Worm (Caenorhabditis elegans) whole organism, early embryonic: ENCODE measurements around the gene srsx-30.

Source experiments
- B0310.2 ChIP-seq: sonication (generic microtip); optimal IDR thresholded peaks from 2 replicates; lab custom pipeline; 2016; ENCODE audit warnings: mild to moderate bottlenecking, missing genetic modification characterization, missing compliant biosample characterization
- F13C5.2 ChIP-seq: sonication (generic microtip); optimal IDR thresholded peaks from 2 replicates; lab custom pipeline; 2017; ENCODE audit warnings: mild to moderate bottlenecking, missing genetic modification characterization, inconsistent platforms, missing compliant biosample characterization
- aly-1 ChIP-seq: sonication (generic microtip); optimal IDR thresholded peaks from 2 replicates; lab custom pipeline; 2016; ENCODE audit warnings: missing genetic modification characterization, missing compliant biosample characterization
- ama-1 ChIP-seq: fragments of 150-350 bp; optimal IDR thresholded peaks from 2 replicates; lab custom pipeline; 2014
- ceh-13 ChIP-seq: fragments of 200-800 bp; sonication (Bioruptor generic); optimal IDR thresholded peaks from 2 replicates; lab custom pipeline; 2018; ENCODE audit warnings: mild to moderate bottlenecking, missing genetic modification characterization, missing compliant biosample characterization
- ceh-36 ChIP-seq: sonication (generic microtip); optimal IDR thresholded peaks from 2 replicates; lab custom pipeline; 2016; ENCODE audit warnings: missing genetic modification characterization, inconsistent platforms, missing compliant biosample characterization
- ets-7 ChIP-seq: sonication (generic microtip); optimal IDR thresholded peaks from 2 replicates; lab custom pipeline; 2016; ENCODE audit warnings: missing genotype, missing genetic modification characterization, missing compliant biosample characterization
- flt-1 ChIP-seq: fragments of 200-800 bp; sonication (Bioruptor generic); IDR thresholded peaks from 2 replicates; pipeline ENCODE4 v1.3.6; 2022; ENCODE audit warnings: missing genetic modification characterization, missing compliant biosample characterization
- hmbx-1 ChIP-seq: sonication (generic microtip); optimal IDR thresholded peaks from 2 replicates; lab custom pipeline; 2016; ENCODE audit warnings: mild to moderate bottlenecking, missing genetic modification characterization, missing compliant biosample characterization
- hmg-4 ChIP-seq: fragments of 200-800 bp; sonication (Bioruptor generic); optimal IDR thresholded peaks from 2 replicates; lab custom pipeline; 2018; ENCODE audit warnings: mild to moderate bottlenecking, missing genetic modification characterization, missing compliant biosample characterization
- hnd-1 ChIP-seq: sonication (generic microtip); optimal IDR thresholded peaks from 2 replicates; lab custom pipeline; 2016; ENCODE audit warnings: missing genetic modification characterization, missing compliant biosample characterization
- pes-1 ChIP-seq: fragments of 200-800 bp; sonication (Bioruptor generic); IDR thresholded peaks from 2 replicates; pipeline ENCODE4 v1.3.6; 2022; ENCODE audit warnings: missing genetic modification reagents, missing genetic modification characterization, missing compliant biosample characterization
- scrt-1 ChIP-seq: fragments of 200-800 bp; sonication (Bioruptor generic); IDR thresholded peaks from 2 replicates; pipeline ENCODE4 v1.3.6; 2022; ENCODE audit warnings: missing genetic modification characterization, missing compliant biosample characterization
- sea-1 ChIP-seq: fragments of 200-800 bp; sonication (Bioruptor generic); conservative IDR thresholded peaks from 2 replicates; pipeline ENCODE4 v1.3.6; 2022; ENCODE audit warnings: missing genetic modification characterization, missing compliant biosample characterization
- tbx-11 ChIP-seq: fragments of 200-800 bp; sonication (Bioruptor generic); IDR thresholded peaks from 2 replicates; pipeline ENCODE4 v1.3.6; 2022; ENCODE audit warnings: missing genetic modification characterization, missing compliant biosample characterization
- tbx-37 ChIP-seq: fragments of 200-800 bp; sonication (Bioruptor generic); conservative IDR thresholded peaks from 2 replicates; pipeline ENCODE4 v1.3.6; 2022; ENCODE audit warnings: missing genetic modification reagents, missing genetic modification characterization, missing compliant biosample characterization
- tra-4 ChIP-seq: sonication (generic microtip); optimal IDR thresholded peaks from 2 replicates; lab custom pipeline; 2017; ENCODE audit warnings: missing genetic modification characterization, missing compliant biosample characterization

srsx-30 gene

DNA sequence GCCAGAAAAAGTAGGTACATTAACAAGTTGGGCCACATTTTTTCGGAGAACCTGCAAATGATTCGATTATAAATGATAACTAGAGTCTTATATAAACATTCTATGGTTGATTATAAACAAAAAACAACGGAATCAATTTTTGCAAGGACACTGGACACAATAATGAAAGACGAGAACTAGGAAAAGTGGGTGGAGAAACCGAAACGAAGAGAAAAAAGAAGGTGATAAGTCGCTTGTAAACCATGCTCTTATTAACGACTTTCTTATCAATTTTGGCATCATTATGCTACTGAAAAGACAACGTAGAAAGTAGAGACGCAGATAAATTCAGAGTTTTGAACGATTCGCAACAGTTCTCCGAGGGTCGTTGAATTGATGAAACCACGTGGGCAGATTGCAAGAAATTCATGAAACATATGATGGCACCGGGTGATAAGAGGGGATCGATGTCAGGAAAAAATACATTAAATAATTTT is 31.5 kb downstream of the srsx-30 start, which contains the start of gene ZK856.5:
Gene ZK856.5, minus strand, starts transcription at position 51 of the 476 bp plus-strand sequence.
- TF ChIP-seq ceh-36 (tag; lab: Kevin White, UChicago) (no peak), B0310.2 (no peak), tbx-11 (no peak), flt-1 (GFP tag; lab: Robert Waterston, UW) (no peak), tbx-37 (GFP tag; lab: Robert Waterston, UW) (no peak), pes-1 (GFP tag; lab: Robert Waterston, UW) (no peak), hmg-4 (GFP tag; lab: Kevin White, UChicago) (no peak), F13C5.2 (tag; lab: Kevin White, UChicago) (no peak), hnd-1 (tag; lab: Kevin White, UChicago) (no peak), scrt-1 (GFP tag; lab: Robert Waterston, UW) (no peak)

DNA sequence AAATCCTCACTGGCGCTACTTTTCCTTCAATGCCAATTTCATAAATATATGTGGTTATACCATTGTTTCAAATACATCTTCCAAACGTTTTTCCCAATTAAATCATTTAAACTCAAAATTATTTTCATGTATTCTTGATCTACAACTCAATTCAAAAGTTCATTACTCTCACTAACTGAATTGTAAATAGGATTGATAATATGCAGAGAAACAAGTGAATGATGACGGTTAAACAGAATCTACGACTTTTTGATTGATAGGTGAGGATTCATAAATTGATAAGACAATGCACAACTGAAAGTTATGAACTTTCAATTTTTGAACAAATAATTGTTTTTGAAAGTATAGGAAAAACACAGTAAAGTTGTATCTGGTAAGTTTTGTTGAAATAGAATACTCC is 32.6 kb downstream of the srsx-30 start:
- TF ChIP-seq tbx-11 = no peak
- TF ChIP-seq tbx-37 (GFP tag; lab: Robert Waterston, UW) = no peak
- no peak for TF ChIP-seq scrt-1 (GFP tag; lab: Robert Waterston, UW)
- no peak for TF ChIP-seq tra-4 (tag; lab: Kevin White, UChicago)
- TF ChIP-seq ceh-13 (GFP tag; lab: Kevin White, UChicago) = no peak
- TF ChIP-seq B0310.2 = no peak
- TF ChIP-seq flt-1 (GFP tag; lab: Robert Waterston, UW) = no peak
- no peak for TF ChIP-seq hmg-4 (GFP tag; lab: Kevin White, UChicago)
- TF ChIP-seq hmbx-1 = no peak
- no peak for TF ChIP-seq ets-7
- TF ChIP-seq sea-1 (GFP tag; lab: Robert Waterston, UW) = no peak
- no peak for TF ChIP-seq pes-1 (GFP tag; lab: Robert Waterston, UW)
- no peak for TF ChIP-seq F13C5.2 (tag; lab: Kevin White, UChicago)
- TF ChIP-seq hnd-1 (tag; lab: Kevin White, UChicago) = no peak

DNA sequence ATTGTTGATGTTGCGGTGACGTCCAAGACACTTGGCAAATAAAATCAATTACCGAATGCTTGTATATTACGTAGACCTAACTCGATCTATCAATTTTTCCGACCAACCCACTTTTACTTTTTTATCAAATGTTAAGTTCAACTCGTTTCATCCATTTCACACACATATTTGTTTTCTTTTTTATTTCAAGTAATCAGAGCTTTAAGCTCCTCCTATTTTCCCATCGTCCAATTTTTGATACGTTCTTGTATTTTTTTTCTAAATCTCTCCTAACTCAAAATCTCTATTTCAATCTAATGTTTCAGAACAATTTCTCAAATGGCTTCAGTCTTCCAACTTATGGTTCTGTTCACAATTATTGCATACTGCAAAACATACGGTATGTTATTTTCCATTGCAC is 39.8 kb downstream of the srsx-30 start, which contains the start of gene ZK856.6:
Gene ZK856.6, plus strand, starts transcription at position 301 of the 400 bp plus-strand sequence.
- TF ChIP-seq ets-7 (no peak), scrt-1 (GFP tag; lab: Robert Waterston, UW) (no peak), F13C5.2 (tag; lab: Kevin White, UChicago) (no peak), sea-1 (GFP tag; lab: Robert Waterston, UW) (no peak), pes-1 (GFP tag; lab: Robert Waterston, UW) (no peak), ama-1 (no peak), hmg-4 (GFP tag; lab: Kevin White, UChicago) (no peak), hnd-1 (tag; lab: Kevin White, UChicago) (no peak), ceh-13 (GFP tag; lab: Kevin White, UChicago) (no peak), B0310.2 (no peak), tbx-11 (no peak), ceh-36 (tag; lab: Kevin White, UChicago) (no peak), hmbx-1 (no peak), aly-1 (tag; lab: Kevin White, UChicago) (no peak), tra-4 (tag; lab: Kevin White, UChicago) (no peak), flt-1 (GFP tag; lab: Robert Waterston, UW) (no peak), tbx-37 (GFP tag; lab: Robert Waterston, UW) (no peak)

DNA sequence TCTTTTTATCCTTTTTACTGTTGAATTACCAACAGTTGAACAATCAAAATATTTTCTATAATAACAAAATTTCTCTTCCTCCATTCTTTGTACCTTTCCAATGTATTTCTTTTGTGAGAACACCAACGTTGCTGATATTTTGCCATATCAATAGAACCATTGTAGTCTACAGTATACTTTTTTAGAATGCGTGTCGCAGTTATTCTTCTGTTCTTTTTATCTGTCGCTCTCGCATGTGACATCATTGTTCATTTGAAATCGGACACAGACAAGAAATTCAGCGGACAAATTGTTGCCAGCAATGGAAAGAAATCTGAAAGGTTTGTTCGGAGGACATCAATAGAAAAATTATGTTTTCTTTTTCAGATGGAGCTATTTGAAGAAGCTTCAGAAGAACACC is 43.3 kb downstream of the srsx-30 start, which contains the start of gene ZK856.7:
Gene ZK856.7, plus strand, starts transcription at position 186 of the 400 bp plus-strand sequence.
- no peak for TF ChIP-seq hmg-4 (GFP tag; lab: Kevin White, UChicago)
- TF ChIP-seq ets-7 = no peak
- TF ChIP-seq flt-1 (GFP tag; lab: Robert Waterston, UW) = no peak
- no peak for TF ChIP-seq ama-1
- TF ChIP-seq hnd-1 (tag; lab: Kevin White, UChicago) = no peak
- TF ChIP-seq sea-1 (GFP tag; lab: Robert Waterston, UW) = no peak
- no peak for TF ChIP-seq scrt-1 (GFP tag; lab: Robert Waterston, UW)
- TF ChIP-seq tbx-37 (GFP tag; lab: Robert Waterston, UW) = no peak
- no peak for TF ChIP-seq F13C5.2 (tag; lab: Kevin White, UChicago)
- TF ChIP-seq pes-1 (GFP tag; lab: Robert Waterston, UW) = no peak

DNA sequence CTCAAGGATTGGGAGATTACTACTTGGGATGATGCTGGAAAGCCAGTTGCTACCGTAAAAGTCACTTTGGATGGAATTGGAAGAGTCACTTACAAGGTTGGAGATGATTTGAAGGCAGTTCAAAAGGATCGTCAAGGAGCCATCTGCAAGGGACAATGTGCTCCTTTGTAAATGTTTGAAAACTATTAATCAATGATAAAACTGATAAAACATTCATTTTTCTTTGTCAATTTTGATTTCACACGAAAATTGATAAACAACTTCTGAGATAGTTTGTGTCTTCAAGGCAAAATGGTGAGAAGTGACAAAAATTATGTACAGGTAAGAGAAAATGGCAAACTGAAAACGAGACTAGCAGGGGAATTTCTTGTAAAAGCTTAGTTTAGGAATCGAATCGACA is 43.7 kb downstream of the srsx-30 start:
- TF ChIP-seq ets-7 (no peak), sea-1 (GFP tag; lab: Robert Waterston, UW) (no peak), tbx-11 (no peak), B0310.2 (no peak), ceh-13 (GFP tag; lab: Kevin White, UChicago) (no peak), hmbx-1 (no peak)

DNA sequence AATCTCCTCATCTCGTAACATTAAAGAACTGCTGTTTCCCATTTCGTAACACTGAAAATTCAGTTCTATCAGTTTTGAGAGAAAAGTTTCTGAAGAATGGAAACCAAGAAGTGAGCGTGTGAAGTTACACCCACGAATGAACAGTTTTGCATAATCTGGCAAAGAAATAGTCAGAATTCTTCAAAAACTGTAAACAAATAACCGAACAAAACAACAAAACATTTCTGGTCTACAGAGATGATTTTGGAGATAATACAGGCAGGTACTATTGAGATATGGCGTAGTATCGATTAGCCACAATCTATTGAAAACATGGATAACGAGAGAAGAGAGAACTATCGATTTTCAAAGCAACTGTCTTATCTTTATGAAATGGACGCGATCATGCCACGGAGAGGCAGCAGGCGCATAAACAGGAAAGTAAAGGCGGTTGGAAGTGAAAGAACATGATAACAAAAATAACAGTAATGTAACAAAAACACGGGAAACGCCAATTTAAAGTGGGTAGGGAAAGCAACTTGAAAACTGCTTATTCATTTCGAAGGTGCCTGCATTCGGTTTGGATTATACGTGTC is 44.9 kb downstream of the srsx-30 start, which contains the start of gene chpf-1:
Gene chpf-1, minus strand, starts transcription at position 51 of the 575 bp plus-strand sequence.
- TF ChIP-seq scrt-1 (GFP tag; lab: Robert Waterston, UW) = no peak
- no peak for TF ChIP-seq hnd-1 (tag; lab: Kevin White, UChicago)
- TF ChIP-seq tra-4 (tag; lab: Kevin White, UChicago) = no peak
- no peak for TF ChIP-seq aly-1 (tag; lab: Kevin White, UChicago)
- no peak for TF ChIP-seq ets-7
- TF ChIP-seq pes-1 (GFP tag; lab: Robert Waterston, UW) = no peak
- TF ChIP-seq ceh-13 (GFP tag; lab: Kevin White, UChicago) = no peak
- no peak for TF ChIP-seq flt-1 (GFP tag; lab: Robert Waterston, UW)
- no peak for TF ChIP-seq hmg-4 (GFP tag; lab: Kevin White, UChicago)
- TF ChIP-seq ceh-36 (tag; lab: Kevin White, UChicago) = no peak
- TF ChIP-seq tbx-37 (GFP tag; lab: Robert Waterston, UW) = no peak
- no peak for TF ChIP-seq tbx-11
- TF ChIP-seq ama-1 = no peak
- TF ChIP-seq F13C5.2 (tag; lab: Kevin White, UChicago) = no peak
- TF ChIP-seq sea-1 (GFP tag; lab: Robert Waterston, UW) = no peak
- no peak for TF ChIP-seq hmbx-1
- no peak for TF ChIP-seq B0310.2

DNA sequence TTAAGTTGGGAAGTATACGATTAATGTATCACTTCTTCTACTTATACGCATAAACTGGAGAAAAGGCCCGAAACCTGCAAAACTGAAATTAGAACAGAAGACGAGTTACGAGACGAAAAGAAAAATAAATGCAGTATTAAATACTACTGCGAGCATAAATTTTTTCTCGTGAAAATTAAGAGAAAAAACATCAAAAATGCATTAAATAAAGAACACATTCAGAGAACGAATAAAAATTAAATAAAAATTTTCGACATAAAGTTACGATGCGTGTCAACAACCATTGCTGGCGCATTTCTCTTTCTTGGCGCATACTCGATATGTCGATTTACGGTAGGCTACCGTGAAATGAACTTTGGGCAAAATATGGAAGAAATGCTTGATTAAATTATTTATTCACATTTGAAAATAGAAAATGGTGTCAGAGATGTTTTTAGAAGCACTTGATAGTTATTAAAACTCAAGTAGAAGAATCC is 46.3 kb downstream of the srsx-30 start, which contains the start of the genes ZK856.19 and ZK856.11:
Gene ZK856.19, minus strand, starts transcription at position 51 of the 476 bp plus-strand sequence.
Gene ZK856.11, minus strand, starts transcription at position 76 of the 476 bp plus-strand sequence.
- TF ChIP-seq tra-4 (tag; lab: Kevin White, UChicago) (no peak), ceh-13 (GFP tag; lab: Kevin White, UChicago) (no peak), sea-1 (GFP tag; lab: Robert Waterston, UW) (no peak), ama-1 (no peak), hmg-4 (GFP tag; lab: Kevin White, UChicago) (no peak), F13C5.2 (tag; lab: Kevin White, UChicago) (no peak), tbx-37 (GFP tag; lab: Robert Waterston, UW) (no peak), aly-1 (tag; lab: Kevin White, UChicago) (no peak), flt-1 (GFP tag; lab: Robert Waterston, UW) (no peak), B0310.2 (no peak), ets-7 (no peak), ceh-36 (tag; lab: Kevin White, UChicago) (no peak), scrt-1 (GFP tag; lab: Robert Waterston, UW) (no peak), hnd-1 (tag; lab: Kevin White, UChicago) (no peak), tbx-11 (no peak), hmbx-1 (no peak), pes-1 (GFP tag; lab: Robert Waterston, UW) (no peak)
